Worm (Caenorhabditis elegans): ENCODE results near the gene smap-1.

Gene smap-1

ce11 chrIII:10736322-10736985 lies 3.1 kb downstream of the smap-1 start (continued):
- TF ChIP-seq nhr-43 (tag; optimal IDR thresholded peaks at IDR 0.05; ENCODE audit: poor library complexity, severe bottlenecking) (peak; percentile 30), egl-27 (tag; optimal IDR thresholded peaks at IDR 0.05) (no peak), egl-5 (tag; optimal IDR thresholded peaks at IDR 0.05) (no peak), mdl-1 (tag; optimal IDR thresholded peaks at IDR 0.05) (no peak), jun-1 (tag; optimal IDR thresholded peaks at IDR 0.05) (no peak), nhr-12 (tag; optimal IDR thresholded peaks at IDR 0.05) (no peak), nhr-67 (tag; optimal IDR thresholded peaks at IDR 0.05) (no peak), fkh-2 (tag; optimal IDR thresholded peaks at IDR 0.05) (no peak), unc-39 (tag; optimal IDR thresholded peaks at IDR 0.05) (no peak), elt-2 (tag; optimal IDR thresholded peaks at IDR 0.05) (no peak), nhr-25 (tag; optimal IDR thresholded peaks at IDR 0.05) (peak; percentile 45), nfya-1 (tag; optimal IDR thresholded peaks at IDR 0.05; ENCODE audit: insufficient read depth) (no peak)

ce11 chrIII:10734511-10735233 lies 4.9 kb downstream of the smap-1 start:
- TF ChIP-seq nfya-1 (tag; optimal IDR thresholded peaks at IDR 0.05; ENCODE audit: insufficient read depth) (peak; percentile 89), aly-2 (tag; optimal IDR thresholded peaks at IDR 0.05) (no peak), nhr-237 (tag; optimal IDR thresholded peaks at IDR 0.05) (no peak), nhr-28 (tag; optimal IDR thresholded peaks at IDR 0.05) (no peak), mdl-1 (tag; optimal IDR thresholded peaks at IDR 0.05) (no peak), pha-4 (tag; optimal IDR thresholded peaks at IDR 0.05) (peak; percentile 94)

ce11 chrIII:10733300-10733699 lies 6.3 kb downstream of the smap-1 start:
- no peak for TF ChIP-seq skn-1 (tag; optimal IDR thresholded peaks at IDR 0.05)
- no peak for TF ChIP-seq tbx-2 (tag; optimal IDR thresholded peaks at IDR 0.05)
- no peak for TF ChIP-seq mdl-1 (tag; optimal IDR thresholded peaks at IDR 0.05)
- TF ChIP-seq nhr-77 (tag; optimal IDR thresholded peaks at IDR 0.05), result no peak
- TF ChIP-seq ztf-11 (tag; optimal IDR thresholded peaks at IDR 0.05), result no peak
- TF ChIP-seq nhr-11 (tag; optimal IDR thresholded peaks at IDR 0.05), result no peak
- no peak for TF ChIP-seq unc-62 (GFP tag; optimal IDR thresholded peaks at IDR 0.05)
- no peak for TF ChIP-seq unc-39 (tag; optimal IDR thresholded peaks at IDR 0.05)
- TF ChIP-seq egl-5 (tag; optimal IDR thresholded peaks at IDR 0.05), result no peak
- TF ChIP-seq lin-15B (tag; optimal IDR thresholded peaks at IDR 0.05), result no peak
- TF ChIP-seq ceh-16 (tag; optimal IDR thresholded peaks at IDR 0.05), result no peak
- TF ChIP-seq sea-2 (GFP tag; optimal IDR thresholded peaks at IDR 0.05), result no peak
- TF ChIP-seq nhr-67 (tag; optimal IDR thresholded peaks at IDR 0.05), result no peak
- TF ChIP-seq elt-2 (tag; optimal IDR thresholded peaks at IDR 0.05), result no peak
- TF ChIP-seq ceh-28 (tag; optimal IDR thresholded peaks at IDR 0.05), result no peak
- no peak for TF ChIP-seq aly-2 (tag; optimal IDR thresholded peaks at IDR 0.05)
- no peak for TF ChIP-seq nhr-25 (tag; optimal IDR thresholded peaks at IDR 0.05)
- TF ChIP-seq zag-1 (tag; optimal IDR thresholded peaks at IDR 0.05), result no peak

ce11 chrIII:10730510-10730909 lies 9.1 kb downstream of the smap-1 start, which contains the start of gene tat-3:
tat-3 (minus strand) TSS chrIII:10730705.
- TF ChIP-seq pha-4 (tag; optimal IDR thresholded peaks at IDR 0.05) (peak; percentile 21), snpc-4 (tag; optimal IDR thresholded peaks at IDR 0.05) (no peak)

- TF ChIP-seq eor-1 (tag; optimal IDR thresholded peaks at IDR 0.05) (no peak), fkh-10 (GFP tag; optimal IDR thresholded peaks at IDR 0.05) (no peak), snpc-4 (tag; optimal IDR thresholded peaks at IDR 0.05) (no peak), ceh-16 (tag; optimal IDR thresholded peaks at IDR 0.05) (no peak), aly-2 (tag; optimal IDR thresholded peaks at IDR 0.05) (no peak)
Measured at ce11 chrIII:10721056-10721455, 18.5 kb downstream of the smap-1 start.

ce11 chrIII:10720170-10720569 lies 19.4 kb downstream of the smap-1 start:
- TF ChIP-seq ZK546.5 (tag; optimal IDR thresholded peaks at IDR 0.05) (no peak), nhr-43 (tag; optimal IDR thresholded peaks at IDR 0.05; ENCODE audit: poor library complexity, severe bottlenecking) (peak; percentile 22), ceh-16 (tag; optimal IDR thresholded peaks at IDR 0.05) (no peak), zag-1 (tag; optimal IDR thresholded peaks at IDR 0.05) (no peak), skn-1 (tag; optimal IDR thresholded peaks at IDR 0.05) (peak; percentile 20), lsy-12 (tag; optimal IDR thresholded peaks at IDR 0.05) (peak; percentile 71), nhr-12 (tag; optimal IDR thresholded peaks at IDR 0.05) (no peak), fkh-2 (tag; optimal IDR thresholded peaks at IDR 0.05) (no peak), nhr-28 (tag; optimal IDR thresholded peaks at IDR 0.05) (no peak), mdl-1 (tag; optimal IDR thresholded peaks at IDR 0.05) (peak; percentile 70), nhr-76 (tag; optimal IDR thresholded peaks at IDR 0.05) (no peak), nhr-23 (tag; optimal IDR thresholded peaks at IDR 0.05) (peak; percentile 75), jun-1 (tag; optimal IDR thresholded peaks at IDR 0.05) (peak; percentile 87), ztf-11 (tag; optimal IDR thresholded peaks at IDR 0.05) (no peak), nhr-25 (tag; optimal IDR thresholded peaks at IDR 0.05) (peak; percentile 81), ceh-82 (tag; optimal IDR thresholded peaks at IDR 0.05) (peak; percentile 45), daf-12 (tag; optimal IDR thresholded peaks at IDR 0.05) (no peak), ceh-9 (tag; optimal IDR thresholded peaks at IDR 0.05) (no peak), sea-2 (GFP tag; optimal IDR thresholded peaks at IDR 0.05) (no peak), lin-39 (tag; optimal IDR thresholded peaks at IDR 0.05) (peak; percentile 86), ceh-28 (tag; optimal IDR thresholded peaks at IDR 0.05) (peak; percentile 95), hmg-11 (tag; optimal IDR thresholded peaks at IDR 0.05) (peak; percentile 98)

Measured in whole organism, L3 larva.